Worm (Caenorhabditis elegans) whole organism, L3 larva: ENCODE data around the gene srm-6.
A peak's percentile ranks its signal among the peaks of the same experiment; 100 is the strongest.

ENCODE experiments used
- R02D3.7 ChIP-seq: fragments of 150-350 bp; optimal IDR thresholded peaks from 2 replicates; lab custom pipeline; 2014; ENCODE audit warnings: missing biosample characterization, missing genetic modification characterization
- ZK546.5 ChIP-seq: sonication (generic microtip); optimal IDR thresholded peaks from 2 replicates; lab custom pipeline; 2017; ENCODE audit warnings: missing biosample characterization, missing genetic modification characterization
- aly-2 ChIP-seq: fragments of 150-350 bp; optimal IDR thresholded peaks from 2 replicates; lab custom pipeline; 2014; ENCODE audit warnings: missing biosample characterization, missing genetic modification characterization
- ama-1 ChIP-seq: fragments of 150-350 bp; optimal IDR thresholded peaks from 2 replicates; lab custom pipeline; 2018
- ceh-16 ChIP-seq: sonication (generic microtip); optimal IDR thresholded peaks from 2 replicates; lab custom pipeline; 2017; ENCODE audit warnings: missing biosample characterization, missing genetic modification characterization
- ceh-28 ChIP-seq: fragments of 150-350 bp; optimal IDR thresholded peaks from 2 replicates; lab custom pipeline; 2014; ENCODE audit warnings: missing biosample characterization, missing genetic modification reagents, missing genetic modification characterization
- ceh-82 ChIP-seq: fragments of 150-350 bp; optimal IDR thresholded peaks from 2 replicates; lab custom pipeline; 2014; ENCODE audit warnings: missing biosample characterization, missing genetic modification characterization
- ceh-9 ChIP-seq: sonication (generic microtip); optimal IDR thresholded peaks from 2 replicates; lab custom pipeline; 2018; ENCODE audit warnings: missing biosample characterization, missing genetic modification characterization
- daf-12 ChIP-seq: fragments of 150-350 bp; optimal IDR thresholded peaks from 2 replicates; lab custom pipeline; 2014; ENCODE audit warnings: missing biosample characterization, missing genetic modification reagents, missing genetic modification characterization
- egl-27 ChIP-seq: sonication (generic microtip); optimal IDR thresholded peaks from 4 replicates; lab custom pipeline; 2017; ENCODE audit warnings: missing biosample characterization, missing genetic modification reagents, missing genetic modification characterization
- egl-5 ChIP-seq: fragments of 150-350 bp; optimal IDR thresholded peaks from 2 replicates; lab custom pipeline; 2017; ENCODE audit warnings: missing biosample characterization, missing genetic modification reagents, missing genetic modification characterization, inconsistent platforms
- elt-1 ChIP-seq: fragments of 150-350 bp; optimal IDR thresholded peaks from 2 replicates; lab custom pipeline; 2014; ENCODE audit warnings: missing biosample characterization, missing genetic modification characterization
- elt-2 ChIP-seq: sonication (generic microtip); optimal IDR thresholded peaks from 2 replicates; lab custom pipeline; 2016; ENCODE audit warnings: missing genetic modification reagents, mild to moderate bottlenecking, missing genetic modification characterization, missing compliant biosample characterization
- elt-3 ChIP-seq, 3 experiments: fragments of 150-350 bp in 1 of 3; sonication (generic microtip) in 2 of 3; optimal IDR thresholded peaks; 2 replicates in 2 of 3; 4 replicates in 1 of 3; lab custom pipeline; 2014 to 2017; ENCODE audit warnings: missing biosample characterization in 3 of 3, missing genetic modification characterization in 3 of 3
- eor-1 ChIP-seq, 2 experiments: fragments of 150-350 bp; optimal IDR thresholded peaks; 2 replicates each; lab custom pipeline; 2014 to 2018; ENCODE audit warnings: missing biosample characterization in 2 of 2, missing genetic modification characterization in 2 of 2
- fkh-10 ChIP-seq: sonication (generic microtip); optimal IDR thresholded peaks from 2 replicates; lab custom pipeline; 2017; ENCODE audit warnings: missing biosample characterization, missing genetic modification reagents, missing genetic modification characterization
- fkh-2 ChIP-seq: fragments of 150-350 bp; optimal IDR thresholded peaks from 2 replicates; lab custom pipeline; 2014; ENCODE audit warnings: missing biosample characterization, missing genetic modification reagents, missing genetic modification characterization
- fos-1 ChIP-seq: fragments of 150-350 bp; optimal IDR thresholded peaks from 2 replicates; lab custom pipeline; 2014; ENCODE audit warnings: missing biosample characterization, missing genetic modification characterization
- hmg-11 ChIP-seq: sonication (generic microtip); optimal IDR thresholded peaks from 2 replicates; lab custom pipeline; 2016; ENCODE audit warnings: missing genetic modification characterization, missing compliant biosample characterization
- jun-1 ChIP-seq: fragments of 150-350 bp; optimal IDR thresholded peaks from 2 replicates; lab custom pipeline; 2014; ENCODE audit warnings: missing biosample characterization, missing genetic modification reagents, missing genetic modification characterization
- lin-15B ChIP-seq: fragments of 150-350 bp; optimal IDR thresholded peaks from 2 replicates; lab custom pipeline; 2014; ENCODE audit warnings: missing biosample characterization, missing genetic modification characterization
- lin-39 ChIP-seq: fragments of 150-350 bp; optimal IDR thresholded peaks from 2 replicates; lab custom pipeline; 2018; ENCODE audit warnings: missing biosample characterization, missing genetic modification reagents, missing genetic modification characterization
- lsy-12 ChIP-seq: sonication (generic microtip); optimal IDR thresholded peaks from 2 replicates; lab custom pipeline; 2016; ENCODE audit warnings: mild to moderate bottlenecking, missing genetic modification characterization, missing compliant biosample characterization
- mdl-1 ChIP-seq: fragments of 150-350 bp; optimal IDR thresholded peaks from 2 replicates; lab custom pipeline; 2014; ENCODE audit warnings: missing biosample characterization, missing genetic modification characterization
- mml-1 ChIP-seq: fragments of 150-350 bp; sonication (generic microtip); optimal IDR thresholded peaks from 3 replicates; lab custom pipeline; 2014; ENCODE audit warnings: missing biosample characterization, missing genetic modification characterization
- nfya-1 ChIP-seq: sonication (generic microtip); optimal IDR thresholded peaks from 2 replicates; lab custom pipeline; 2017; ENCODE audit warnings: missing genetic modification characterization, mild to moderate bottlenecking, missing compliant biosample characterization, antibody characterized with exemption, moderate library complexity; ENCODE audit not compliant: insufficient read depth
- nhr-11 ChIP-seq: fragments of 150-350 bp; optimal IDR thresholded peaks from 2 replicates; lab custom pipeline; 2014; ENCODE audit warnings: missing biosample characterization, missing genetic modification characterization
- nhr-12 ChIP-seq: fragments of 150-350 bp; optimal IDR thresholded peaks from 2 replicates; lab custom pipeline; 2014; ENCODE audit warnings: missing biosample characterization, missing genetic modification characterization
- nhr-23 ChIP-seq: fragments of 150-350 bp; optimal IDR thresholded peaks from 2 replicates; lab custom pipeline; 2014; ENCODE audit warnings: missing biosample characterization, missing genetic modification reagents, missing genetic modification characterization
- nhr-237 ChIP-seq: fragments of 150-350 bp; optimal IDR thresholded peaks from 2 replicates; lab custom pipeline; 2014; ENCODE audit warnings: missing biosample characterization, missing genetic modification characterization
- nhr-25 ChIP-seq: sonication (generic microtip); optimal IDR thresholded peaks from 2 replicates; lab custom pipeline; 2017; ENCODE audit warnings: missing biosample characterization, missing genetic modification characterization
- nhr-28 ChIP-seq: fragments of 150-350 bp; optimal IDR thresholded peaks from 2 replicates; lab custom pipeline; 2014; ENCODE audit warnings: missing biosample characterization, missing genetic modification characterization
- nhr-43 ChIP-seq: sonication (generic microtip); optimal IDR thresholded peaks from 2 replicates; lab custom pipeline; 2016; ENCODE audit warnings: mild to moderate bottlenecking, missing genetic modification characterization, missing compliant biosample characterization; ENCODE audit not compliant: poor library complexity, severe bottlenecking
- nhr-67 ChIP-seq: fragments of 150-350 bp; optimal IDR thresholded peaks from 2 replicates; lab custom pipeline; 2014; ENCODE audit warnings: missing biosample characterization, missing genetic modification characterization
- nhr-76 ChIP-seq: fragments of 150-350 bp; sonication (generic microtip); optimal IDR thresholded peaks from 5 replicates; lab custom pipeline; 2014; ENCODE audit warnings: missing biosample characterization, missing genetic modification characterization
- nhr-77 ChIP-seq: fragments of 150-350 bp; optimal IDR thresholded peaks from 2 replicates; lab custom pipeline; 2014; ENCODE audit warnings: missing biosample characterization, missing genetic modification characterization
- pha-4 ChIP-seq: fragments of 150-350 bp; optimal IDR thresholded peaks from 2 replicates; lab custom pipeline; 2014; ENCODE audit warnings: missing biosample characterization, missing genetic modification reagents, missing genetic modification characterization
- pqm-1 ChIP-seq: fragments of 150-350 bp; optimal IDR thresholded peaks from 2 replicates; lab custom pipeline; 2017; ENCODE audit warnings: missing biosample characterization, missing genetic modification characterization, inconsistent platforms
- sea-2 ChIP-seq: fragments of 150-350 bp; sonication (generic microtip); optimal IDR thresholded peaks from 4 replicates; lab custom pipeline; 2014; ENCODE audit warnings: missing biosample characterization, missing genetic modification reagents, missing genetic modification characterization
- skn-1 ChIP-seq: fragments of 150-350 bp; optimal IDR thresholded peaks from 2 replicates; lab custom pipeline; 2014; ENCODE audit warnings: missing biosample characterization, missing genetic modification characterization
- snpc-4 ChIP-seq: fragments of 150-350 bp; optimal IDR thresholded peaks from 2 replicates; lab custom pipeline; 2014; ENCODE audit warnings: missing biosample characterization, missing genetic modification characterization
- tbx-2 ChIP-seq: sonication (generic microtip); optimal IDR thresholded peaks from 2 replicates; lab custom pipeline; 2016; ENCODE audit warnings: mild to moderate bottlenecking, missing genetic modification characterization, missing compliant biosample characterization
- unc-39 ChIP-seq: sonication (generic microtip); optimal IDR thresholded peaks from 4 replicates; lab custom pipeline; 2017; ENCODE audit warnings: missing biosample characterization, missing genetic modification characterization
- unc-62 ChIP-seq: fragments of 150-350 bp; sonication (generic microtip); optimal IDR thresholded peaks from 4 replicates; lab custom pipeline; 2014; ENCODE audit warnings: missing biosample characterization, missing genetic modification reagents, missing genetic modification characterization
- zag-1 ChIP-seq: fragments of 150-350 bp; optimal IDR thresholded peaks from 2 replicates; lab custom pipeline; 2014; ENCODE audit warnings: missing biosample characterization, missing genetic modification characterization
- ztf-11 ChIP-seq: fragments of 150-350 bp; optimal IDR thresholded peaks from 2 replicates; lab custom pipeline; 2014; ENCODE audit warnings: missing biosample characterization, missing genetic modification characterization
- ztf-4 ChIP-seq: fragments of 150-350 bp; optimal IDR thresholded peaks from 2 replicates; lab custom pipeline; 2014; ENCODE audit warnings: missing biosample characterization, missing genetic modification characterization

Gene srm-6

DNA sequence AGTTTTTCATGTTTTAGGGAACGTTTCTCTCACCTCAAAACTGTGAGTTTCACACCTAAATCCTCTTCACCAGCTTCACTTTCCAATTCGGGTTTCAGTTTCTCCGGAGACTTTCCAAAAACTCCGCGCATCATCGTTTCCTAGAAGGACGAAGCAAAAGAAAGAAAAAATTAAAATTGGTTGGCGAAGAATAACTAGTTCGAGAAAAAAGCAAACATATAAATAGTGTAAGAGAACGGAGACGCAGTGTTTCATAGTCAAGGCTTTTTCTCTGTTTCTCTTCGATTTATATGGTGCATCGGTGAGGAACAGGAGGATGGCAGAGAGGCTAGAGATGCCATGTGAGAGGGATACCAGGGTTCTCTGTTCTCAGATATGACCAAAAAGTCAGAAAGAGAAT lies 14.0 kb upstream of the srm-6 start, which contains the start of gene F47B8.3:
F47B8.3 (minus strand) TSS at position 261 of the 400 bp plus-strand sequence.
- no peak for TF ChIP-seq tbx-2
- no peak for TF ChIP-seq nhr-237 (tag; lab: Kevin White, UChicago)
- TF ChIP-seq fkh-2 (tag; lab: Kevin White, UChicago) = no peak
- TF ChIP-seq egl-5 (tag; lab: Kevin White, UChicago) = peak; percentile 27
- no peak for TF ChIP-seq unc-39 (tag; lab: Kevin White, UChicago)
- TF ChIP-seq lsy-12 (tag; lab: Kevin White, UChicago) = no peak
- no peak for TF ChIP-seq lin-39
- TF ChIP-seq aly-2 (tag; lab: Kevin White, UChicago) = no peak
- TF ChIP-seq mdl-1 (tag; lab: Kevin White, UChicago) = no peak
- peak; percentile 6 for TF ChIP-seq nhr-23
- no peak for TF ChIP-seq elt-3 (tag; optimal IDR thresholded peaks at IDR 0.05; lab: Kevin White, UChicago)
- peak; percentile 5 for TF ChIP-seq ama-1 (lab: Kevin White, UChicago)
- TF ChIP-seq ceh-82 (tag; lab: Kevin White, UChicago) = no peak
- no peak for TF ChIP-seq elt-2 (tag; lab: Kevin White, UChicago)
- TF ChIP-seq nhr-76 (tag; lab: Kevin White, UChicago) = no peak
- TF ChIP-seq pha-4 (tag; lab: Kevin White, UChicago) = peak; percentile 63
- TF ChIP-seq zag-1 (tag; lab: Kevin White, UChicago) = no peak
- TF ChIP-seq fkh-10 (GFP tag; lab: Kevin White, UChicago) = no peak
- TF ChIP-seq fos-1 = no peak
- TF ChIP-seq ceh-16 (tag; lab: Kevin White, UChicago) = no peak
- no peak for TF ChIP-seq ztf-11 (tag; lab: Kevin White, UChicago)
- TF ChIP-seq lin-15B = peak; percentile 15
- no peak for TF ChIP-seq nhr-77 (tag; lab: Kevin White, UChicago)
- no peak for TF ChIP-seq elt-1 (tag; lab: Kevin White, UChicago)
- peak; percentile 69 for TF ChIP-seq nfya-1
- peak; percentile 14 for TF ChIP-seq skn-1 (tag; lab: Kevin White, UChicago)
- TF ChIP-seq nhr-12 (tag; lab: Kevin White, UChicago) = no peak
- TF ChIP-seq jun-1 (tag; lab: Kevin White, UChicago) = no peak
- TF ChIP-seq ceh-28 = no peak
- TF ChIP-seq egl-27 = no peak
- TF ChIP-seq unc-62 (GFP tag; lab: Kevin White, UChicago) = no peak
- TF ChIP-seq pqm-1 (tag; lab: Kevin White, UChicago) = no peak
- no peak for TF ChIP-seq mml-1 (tag; lab: Kevin White, UChicago)
- TF ChIP-seq R02D3.7 = no peak
- TF ChIP-seq ZK546.5 (tag; lab: Kevin White, UChicago) = no peak
- no peak for TF ChIP-seq ztf-4 (tag; lab: Kevin White, UChicago)
- TF ChIP-seq eor-1 (tag; optimal IDR thresholded peaks at IDR 0.05; lab: Kevin White, UChicago) = no peak
- TF ChIP-seq ceh-9 (tag; lab: Kevin White, UChicago) = no peak
- TF ChIP-seq nhr-25 (tag; lab: Kevin White, UChicago) = peak; percentile 45
- no peak for TF ChIP-seq nhr-11 (tag; lab: Kevin White, UChicago)
- TF ChIP-seq hmg-11 (tag; lab: Kevin White, UChicago) = peak; percentile 43
- TF ChIP-seq nhr-67 (tag; lab: Kevin White, UChicago) = no peak
- TF ChIP-seq sea-2 (GFP tag; lab: Kevin White, UChicago) = no peak
- peak; percentile 17 for TF ChIP-seq snpc-4
- TF ChIP-seq daf-12 = no peak
- TF ChIP-seq nhr-43 (tag; lab: Kevin White, UChicago) = no peak
- TF ChIP-seq nhr-28 = no peak
